Worm (Caenorhabditis elegans): ENCODE data around the gene srx-7.

The srx-7 gene

DNA sequence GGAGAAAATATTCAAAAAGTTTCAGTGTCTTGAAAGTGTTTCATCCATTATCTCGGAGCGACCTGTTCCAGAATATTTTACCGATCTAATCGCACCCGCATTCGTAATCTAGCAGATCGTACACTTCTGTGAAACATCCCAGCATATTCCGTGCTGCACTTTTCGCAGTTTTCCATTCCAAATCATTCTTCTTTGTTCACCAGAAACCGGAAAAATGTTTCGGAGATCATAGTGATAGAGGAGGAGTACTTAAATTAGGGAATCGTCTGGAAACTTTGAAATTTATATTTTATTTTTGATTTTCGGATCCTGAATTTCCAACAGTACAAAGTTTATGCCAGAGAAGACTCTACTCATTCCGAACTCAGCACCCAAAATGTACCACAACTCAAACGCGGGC lies 25.5 kb downstream of the srx-7 start, which contains the start of gene K06H6.2:
TSS of gene K06H6.2 (plus strand) at position 301 of the 400 bp plus-strand sequence.
- no peak for TF ChIP-seq sox-2 (GFP tag; IDR thresholded peaks at IDR 0.05)
- TF ChIP-seq tbx-7 (tag; optimal IDR thresholded peaks at IDR 0.05), result no peak
- no peak for TF ChIP-seq ceh-18 (tag; optimal IDR thresholded peaks at IDR 0.05)
- TF ChIP-seq elt-4 (tag; optimal IDR thresholded peaks at IDR 0.05), result no peak
- no peak for TF ChIP-seq hlh-8 (tag; optimal IDR thresholded peaks at IDR 0.05)
- TF ChIP-seq zip-5 (tag; optimal IDR thresholded peaks at IDR 0.05), result no peak
- TF ChIP-seq tbx-2 (tag; optimal IDR thresholded peaks at IDR 0.05), result no peak
- TF ChIP-seq nhr-11 (tag; optimal IDR thresholded peaks at IDR 0.05), result no peak
- no peak for TF ChIP-seq fkh-6 (tag; optimal IDR thresholded peaks at IDR 0.05)
- no peak for TF ChIP-seq ceh-31 (tag; optimal IDR thresholded peaks at IDR 0.05)
- TF ChIP-seq sdc-2 (tag; optimal IDR thresholded peaks at IDR 0.05), result no peak
- no peak for TF ChIP-seq F13H6.1 (tag; optimal IDR thresholded peaks at IDR 0.05)
- TF ChIP-seq ttx-3 (tag; optimal IDR thresholded peaks at IDR 0.05), result no peak
- no peak for TF ChIP-seq unc-42 (tag; optimal IDR thresholded peaks at IDR 0.05)
- no peak for TF ChIP-seq unc-55 (GFP tag; optimal IDR thresholded peaks at IDR 0.05)
- TF ChIP-seq pqm-1 (tag; optimal IDR thresholded peaks at IDR 0.05), result no peak

DNA sequence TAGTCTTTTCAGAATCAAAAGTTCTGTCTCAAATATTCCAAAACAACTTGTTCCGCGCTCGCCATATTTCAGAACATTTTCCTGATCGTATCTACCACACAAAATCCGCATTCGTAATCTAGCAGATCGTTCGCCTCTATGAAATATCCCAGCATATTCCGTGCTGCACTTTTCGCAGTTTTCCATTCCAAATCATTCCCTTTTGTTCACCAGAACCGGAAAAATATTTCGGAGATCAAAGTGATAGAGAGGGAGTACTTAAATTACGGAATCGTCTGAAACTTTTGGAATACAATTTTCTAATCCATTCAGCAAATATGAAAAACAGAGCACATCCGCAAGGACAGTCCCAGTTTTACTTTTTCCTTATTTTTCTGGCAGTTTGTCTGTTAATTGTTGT lies 27.8 kb downstream of the srx-7 start, which contains the start of gene K06H6.1:
TSS of gene K06H6.1 (plus strand) at position 301 of the 400 bp plus-strand sequence.
- TF ChIP-seq zip-5 (tag; optimal IDR thresholded peaks at IDR 0.05) (no peak), gmeb-2 (tag; optimal IDR thresholded peaks at IDR 0.05) (no peak), unc-42 (tag; optimal IDR thresholded peaks at IDR 0.05) (no peak), ceh-45 (GFP tag; IDR thresholded peaks at IDR 0.05) (no peak), fkh-6 (tag; optimal IDR thresholded peaks at IDR 0.05) (no peak), nfya-1 (tag; optimal IDR thresholded peaks at IDR 0.05) (no peak)

DNA sequence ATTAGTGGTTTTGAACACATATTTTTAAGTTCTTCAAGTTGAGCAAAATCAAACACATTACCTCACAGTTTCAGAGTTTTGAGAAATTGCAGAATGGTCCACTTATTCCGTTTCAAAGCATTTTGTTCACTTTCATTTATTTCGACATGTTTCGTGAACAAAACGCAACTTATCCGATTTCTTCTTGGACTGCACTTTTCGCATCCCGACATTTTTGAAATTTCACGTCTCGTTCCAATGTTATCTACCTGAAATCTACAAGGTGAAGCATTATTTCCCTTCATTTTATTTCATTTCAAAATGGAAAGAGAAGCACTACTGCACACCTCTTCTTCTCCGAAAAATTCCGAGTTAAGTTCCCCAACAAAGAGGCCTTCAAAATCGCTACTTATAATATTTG lies 30.2 kb downstream of the srx-7 start, which contains the start of gene ZK488.6:
TSS of gene ZK488.6 (plus strand) at position 301 of the 400 bp plus-strand sequence.
- TF ChIP-seq pat-9 (tag; optimal IDR thresholded peaks at IDR 0.05), result no peak
- no peak for TF ChIP-seq pag-3 (tag; optimal IDR thresholded peaks at IDR 0.05; ENCODE audit: borderline replicate concordance)
- no peak for TF ChIP-seq unc-55 (GFP tag; optimal IDR thresholded peaks at IDR 0.05)
- TF ChIP-seq ttx-3 (tag; optimal IDR thresholded peaks at IDR 0.05), result no peak
- no peak for TF ChIP-seq ceh-34 (tag; optimal IDR thresholded peaks at IDR 0.05)
- TF ChIP-seq lim-6 (tag; optimal IDR thresholded peaks at IDR 0.05), result no peak
- TF ChIP-seq che-1 (tag; optimal IDR thresholded peaks at IDR 0.05), result no peak
- no peak for TF ChIP-seq nhr-232 (tag; optimal IDR thresholded peaks at IDR 0.05)
- TF ChIP-seq pha-4 (tag; optimal IDR thresholded peaks at IDR 0.05), result no peak
- no peak for TF ChIP-seq fkh-6 (tag; optimal IDR thresholded peaks at IDR 0.05)
- TF ChIP-seq pros-1 (tag; optimal IDR thresholded peaks at IDR 0.05), result no peak
- TF ChIP-seq ztf-16 (tag; optimal IDR thresholded peaks at IDR 0.05), result no peak
- no peak for TF ChIP-seq T23F11.4 (GFP tag; optimal IDR thresholded peaks at IDR 0.05)
- no peak for TF ChIP-seq ceh-2 (tag; optimal IDR thresholded peaks at IDR 0.05)

DNA sequence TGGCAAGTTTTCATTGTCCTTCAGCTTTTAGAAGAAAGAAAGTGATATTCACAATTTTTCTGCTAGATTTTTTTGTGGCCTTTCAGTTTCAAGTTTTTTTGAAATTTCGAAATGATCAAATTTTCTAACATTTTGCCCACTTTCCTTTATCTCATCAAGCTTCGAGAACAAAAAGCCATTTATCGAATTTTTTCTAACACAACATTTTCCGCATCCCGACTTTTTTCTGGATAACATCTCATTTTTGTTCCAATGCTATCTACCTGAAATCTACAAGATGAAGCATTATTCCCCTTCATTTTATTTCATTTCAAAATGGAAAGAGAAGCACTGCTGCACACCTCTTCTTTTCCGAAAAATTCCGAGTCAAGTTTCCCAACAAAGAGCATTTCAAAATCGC lies 33.0 kb downstream of the srx-7 start, which contains the start of gene ZK488.5:
TSS of gene ZK488.5 (plus strand) at position 301 of the 400 bp plus-strand sequence.
- no peak for TF ChIP-seq ztf-16 (tag; optimal IDR thresholded peaks at IDR 0.05)
- no peak for TF ChIP-seq zip-5 (tag; optimal IDR thresholded peaks at IDR 0.05)
- no peak for TF ChIP-seq lim-6 (tag; optimal IDR thresholded peaks at IDR 0.05)
- no peak for TF ChIP-seq F13H6.1 (tag; optimal IDR thresholded peaks at IDR 0.05)
- no peak for TF ChIP-seq hlh-15 (tag; optimal IDR thresholded peaks at IDR 0.05)
- no peak for TF ChIP-seq unc-42 (tag; optimal IDR thresholded peaks at IDR 0.05)
- no peak for TF ChIP-seq hlh-13 (GFP tag; optimal IDR thresholded peaks at IDR 0.05)
- TF ChIP-seq Y22D7AL.16 (tag; optimal IDR thresholded peaks at IDR 0.05), result no peak
- TF ChIP-seq ets-4 (tag; optimal IDR thresholded peaks at IDR 0.05), result no peak
- TF ChIP-seq ceh-19 (GFP tag; optimal IDR thresholded peaks at IDR 0.05), result no peak
- TF ChIP-seq pha-2 (tag; optimal IDR thresholded peaks at IDR 0.05), result no peak
- TF ChIP-seq C38D4.7 (GFP tag; optimal IDR thresholded peaks at IDR 0.05), result no peak
- no peak for TF ChIP-seq ceh-48 (tag; optimal IDR thresholded peaks at IDR 0.05)
- TF ChIP-seq ceh-31 (tag; optimal IDR thresholded peaks at IDR 0.05), result no peak
- TF ChIP-seq tbx-7 (tag; optimal IDR thresholded peaks at IDR 0.05), result no peak
- no peak for TF ChIP-seq pha-4 (tag; optimal IDR thresholded peaks at IDR 0.05)
- TF ChIP-seq lin-11 (tag; optimal IDR thresholded peaks at IDR 0.05), result no peak
- no peak for TF ChIP-seq mec-3 (tag; optimal IDR thresholded peaks at IDR 0.05; ENCODE audit: borderline replicate concordance)
- no peak for TF ChIP-seq ceh-6 (GFP tag; optimal IDR thresholded peaks at IDR 0.05)
- TF ChIP-seq syd-9 (tag; optimal IDR thresholded peaks at IDR 0.05), result no peak
